Fruit fly (Drosophila melanogaster) whole organism, embryonic: ENCODE measurements around the gene CG34049.

Experiments used
- Atf-2 ChIP-seq: fragments of 200-800 bp; sonication (Bioruptor generic); optimal IDR thresholded peaks from 2 replicates; lab custom pipeline; 2016; ENCODE audit warnings: missing biosample characterization, missing genetic modification characterization
- CG11696 ChIP-seq: fragments of 200-800 bp; sonication (Bioruptor generic); IDR thresholded peaks from 2 replicates; pipeline ENCODE4 v1.3.6; 2022; ENCODE audit warnings: missing biosample characterization, missing genetic modification characterization
- CG12104 ChIP-seq: fragments of 200-800 bp; sonication (Bioruptor generic); optimal IDR thresholded peaks from 3 replicates; lab custom pipeline; 2016; ENCODE audit warnings: missing biosample characterization, missing genetic modification characterization
- CG12155 ChIP-seq: fragments of 200-800 bp; sonication (Bioruptor generic); optimal IDR thresholded peaks from 3 replicates; lab custom pipeline; 2016; ENCODE audit warnings: missing biosample characterization, missing genetic modification characterization
- CG13424 ChIP-seq: fragments of 200-800 bp; sonication (Bioruptor generic); optimal IDR thresholded peaks from 2 replicates; lab custom pipeline; 2019; ENCODE audit warnings: missing biosample characterization, mild to moderate bottlenecking, missing genetic modification characterization, moderate library complexity
- CG14965 ChIP-seq: fragments of 200-800 bp; sonication (Bioruptor generic); optimal IDR thresholded peaks from 2 replicates; lab custom pipeline; 2016; ENCODE audit warnings: missing biosample characterization, missing genetic modification characterization, borderline replicate concordance
- CG16813 ChIP-seq: fragments of 200-800 bp; sonication (Bioruptor generic); IDR thresholded peaks from 3 replicates; pipeline ENCODE4 v1.3.6; 2022; ENCODE audit warnings: missing biosample characterization, missing genetic modification characterization; ENCODE audit not compliant: partially characterized antibody
- CG17802 ChIP-seq: fragments of 200-800 bp; sonication (Bioruptor generic); optimal IDR thresholded peaks from 2 replicates; lab custom pipeline; 2018; ENCODE audit warnings: missing biosample characterization, mild to moderate bottlenecking, missing genetic modification characterization, moderate library complexity
- CG2202 ChIP-seq: fragments of 200-800 bp; sonication (Bioruptor generic); optimal IDR thresholded peaks from 2 replicates; lab custom pipeline; 2018; ENCODE audit warnings: missing biosample characterization, mild to moderate bottlenecking, missing genetic modification characterization
- CG2678 ChIP-seq: fragments of 200-800 bp; sonication (Bioruptor generic); optimal IDR thresholded peaks from 3 replicates; lab custom pipeline; 2019; ENCODE audit warnings: missing biosample characterization, mild to moderate bottlenecking, missing genetic modification characterization, moderate library complexity
- CG2712 ChIP-seq: fragments of 200-800 bp; optimal IDR thresholded peaks from 3 replicates; lab custom pipeline; 2019; ENCODE audit warnings: missing biosample characterization, mild to moderate bottlenecking, missing genetic modification characterization, moderate library complexity
- CG30020 ChIP-seq: fragments of 200-800 bp; optimal IDR thresholded peaks from 2 replicates; lab custom pipeline; 2019; ENCODE audit warnings: missing biosample characterization, mild to moderate bottlenecking, missing genetic modification characterization, moderate library complexity
- CG3163 ChIP-seq: fragments of 200-800 bp; sonication (Bioruptor generic); optimal IDR thresholded peaks from 3 replicates; lab custom pipeline; 2016; ENCODE audit warnings: missing biosample characterization, missing genetic modification characterization
- CG33213 ChIP-seq: fragments of 200-800 bp; sonication (Bioruptor generic); optimal IDR thresholded peaks from 3 replicates; lab custom pipeline; 2016; ENCODE audit warnings: missing biosample characterization, missing genetic modification characterization
- CG43689 ChIP-seq: fragments of 200-800 bp; sonication (Bioruptor generic); IDR thresholded peaks from 2 replicates; pipeline ENCODE4 v1.3.6; 2022; ENCODE audit warnings: missing biosample characterization, missing genetic modification characterization
- CG7357 ChIP-seq: fragments of 200-800 bp; sonication (Bioruptor generic); IDR thresholded peaks from 3 replicates; pipeline ENCODE4 v1.3.6; 2022; ENCODE audit warnings: missing biosample characterization, missing genetic modification characterization
- CG7745 ChIP-seq: fragments of 200-800 bp; sonication (Bioruptor generic); optimal IDR thresholded peaks from 2 replicates; lab custom pipeline; 2018; ENCODE audit warnings: missing biosample characterization, mild to moderate bottlenecking, missing genetic modification characterization, moderate library complexity
- CG7786 ChIP-seq: fragments of 200-800 bp; sonication (Bioruptor generic); optimal IDR thresholded peaks from 2 replicates; lab custom pipeline; 2016; ENCODE audit warnings: missing biosample characterization, missing genetic modification characterization
- CG9437 ChIP-seq: fragments of 200-800 bp; sonication (Bioruptor generic); optimal IDR thresholded peaks from 2 replicates; lab custom pipeline; 2018; ENCODE audit warnings: missing biosample characterization, mild to moderate bottlenecking, missing genetic modification characterization
- Dad ChIP-seq: fragments of 200-800 bp; sonication (Bioruptor generic); optimal IDR thresholded peaks from 3 replicates; lab custom pipeline; 2016; ENCODE audit warnings: missing biosample characterization, missing genetic modification characterization
- Deaf1 ChIP-seq: fragments of 200-800 bp; optimal IDR thresholded peaks from 3 replicates; lab custom pipeline; 2019; ENCODE audit warnings: missing biosample characterization, mild to moderate bottlenecking, missing genetic modification characterization, moderate library complexity
- Dp ChIP-seq: fragments of 200-800 bp; sonication (Bioruptor generic); optimal IDR thresholded peaks from 2 replicates; lab custom pipeline; 2018; ENCODE audit warnings: missing biosample characterization, mild to moderate bottlenecking, missing genetic modification characterization, moderate library complexity
- Ets65A ChIP-seq: fragments of 200-800 bp; sonication (Bioruptor generic); peaks from one replicate; lab custom pipeline; 2016; ENCODE audit warnings: missing biosample characterization, missing genetic modification characterization
- HLH4C ChIP-seq: fragments of 200-800 bp; sonication (Bioruptor generic); IDR thresholded peaks from 3 replicates; pipeline ENCODE4 v1.3.6; 2022; ENCODE audit warnings: missing biosample characterization, missing genetic modification characterization; ENCODE audit not compliant: partially characterized antibody
- Mad ChIP-seq: fragments of 200-800 bp; sonication (Bioruptor generic); optimal IDR thresholded peaks from 2 replicates; lab custom pipeline; 2016; ENCODE audit warnings: missing biosample characterization, missing genetic modification characterization
- NK7.1 ChIP-seq: fragments of 200-800 bp; sonication (Bioruptor generic); optimal IDR thresholded peaks from 3 replicates; lab custom pipeline; 2016; ENCODE audit warnings: missing biosample characterization, missing genetic modification characterization
- Opbp ChIP-seq: fragments of 200-800 bp; sonication (Bioruptor generic); IDR thresholded peaks from 3 replicates; pipeline ENCODE4 v1.3.6; 2022; ENCODE audit warnings: missing biosample characterization, missing genetic modification characterization; ENCODE audit not compliant: partially characterized antibody
- Pdp1 ChIP-seq, 2 experiments: fragments of 200-800 bp; sonication (Bioruptor generic); optimal IDR thresholded peaks; 3 replicates each; lab custom pipeline; 2016; ENCODE audit warnings: missing biosample characterization in 2 of 2, missing genetic modification characterization in 2 of 2, mild to moderate bottlenecking in 1 of 2, moderate library complexity in 1 of 2
- Ravus ChIP-seq: fragments of 200-800 bp; sonication (Bioruptor generic); IDR thresholded peaks from 2 replicates; pipeline ENCODE4 v1.3.6; 2022; ENCODE audit warnings: missing biosample characterization, missing genetic modification characterization
- Scr ChIP-seq: fragments of 200-800 bp; sonication (Bioruptor generic); IDR thresholded peaks from 2 replicates; pipeline ENCODE4 v1.3.6; 2022; ENCODE audit warnings: missing biosample characterization, missing genetic modification characterization; ENCODE audit not compliant: partially characterized antibody
- abd-A ChIP-seq: fragments of 200-800 bp; sonication (Bioruptor generic); optimal IDR thresholded peaks from 3 replicates; lab custom pipeline; 2019; ENCODE audit warnings: missing biosample characterization, mild to moderate bottlenecking, missing genetic modification characterization, moderate library complexity
- al ChIP-seq: fragments of 200-800 bp; sonication (Bioruptor generic); IDR thresholded peaks from 2 replicates; pipeline ENCODE4 v1.3.6; 2022; ENCODE audit warnings: missing biosample characterization, missing genetic modification characterization
- bcd ChIP-seq: fragments of 200-800 bp; sonication (Bioruptor generic); optimal IDR thresholded peaks from 2 replicates; lab custom pipeline; 2017; ENCODE audit warnings: missing biosample characterization, mild to moderate bottlenecking, missing genetic modification characterization
- bsh ChIP-seq, 2 experiments: fragments of 200-800 bp; sonication (Bioruptor generic); optimal IDR thresholded peaks; 2 replicates each; lab custom pipeline; 2017 to 2018; ENCODE audit warnings: mild to moderate bottlenecking in 2 of 2, missing biosample characterization in 2 of 2, missing genetic modification characterization in 2 of 2, moderate library complexity in 1 of 2
- corto ChIP-seq: fragments of 200-800 bp; sonication (Bioruptor generic); optimal IDR thresholded peaks from 2 replicates; lab custom pipeline; 2016; ENCODE audit warnings: missing biosample characterization, mild to moderate bottlenecking, missing genetic modification characterization, moderate library complexity
- fd102C ChIP-seq: fragments of 200-800 bp; sonication (Bioruptor generic); optimal IDR thresholded peaks from 2 replicates; lab custom pipeline; 2018; ENCODE audit warnings: missing biosample characterization, mild to moderate bottlenecking, missing genetic modification characterization, moderate library complexity
- fd64A ChIP-seq: fragments of 200-800 bp; sonication (Bioruptor generic); optimal IDR thresholded peaks from 3 replicates; lab custom pipeline; 2018; ENCODE audit warnings: missing biosample characterization, mild to moderate bottlenecking, missing genetic modification characterization
- gro ChIP-seq: fragments of 200-800 bp; sonication (Bioruptor generic); optimal IDR thresholded peaks from 2 replicates; lab custom pipeline; 2016; ENCODE audit warnings: missing biosample characterization, missing genetic modification characterization
- gsb-n ChIP-seq: fragments of 200-800 bp; sonication (Bioruptor generic); optimal IDR thresholded peaks from 3 replicates; lab custom pipeline; 2018; ENCODE audit warnings: missing biosample characterization, mild to moderate bottlenecking, missing genetic modification characterization
- inv ChIP-seq: fragments of 200-800 bp; sonication (Bioruptor generic); IDR thresholded peaks from 2 replicates; pipeline ENCODE4 v1.3.6; 2022; ENCODE audit warnings: missing biosample characterization, missing genetic modification characterization; ENCODE audit not compliant: partially characterized antibody
- jigr1 ChIP-seq: fragments of 200-800 bp; sonication (Bioruptor generic); IDR thresholded peaks from 3 replicates; pipeline ENCODE4 v1.3.6; 2022; ENCODE audit warnings: missing biosample characterization, missing genetic modification characterization
- mirr ChIP-seq: fragments of 200-800 bp; sonication (Bioruptor generic); optimal IDR thresholded peaks from 3 replicates; lab custom pipeline; 2018; ENCODE audit warnings: missing biosample characterization, mild to moderate bottlenecking, missing genetic modification characterization
- oc ChIP-seq: fragments of 200-800 bp; sonication (Bioruptor generic); optimal IDR thresholded peaks from 2 replicates; lab custom pipeline; 2018; ENCODE audit warnings: missing biosample characterization, mild to moderate bottlenecking, missing genetic modification characterization, moderate library complexity
- onecut ChIP-seq: fragments of 200-800 bp; sonication (Bioruptor generic); IDR thresholded peaks from 2 replicates; pipeline ENCODE4 v1.3.6; 2022; ENCODE audit warnings: missing biosample characterization, missing genetic modification characterization
- otp ChIP-seq: fragments of 200-800 bp; sonication (Bioruptor generic); IDR thresholded peaks from 3 replicates; pipeline ENCODE4, ENCODE4 v1.3.6; 2022; ENCODE audit warnings: missing biosample characterization, missing genetic modification characterization
- p53 ChIP-seq: fragments of 200-800 bp; sonication (Bioruptor generic); optimal IDR thresholded peaks from 2 replicates; lab custom pipeline; 2016; ENCODE audit warnings: missing biosample characterization, missing genetic modification characterization
- ranshi ChIP-seq: fragments of 200-800 bp; sonication (Bioruptor generic); IDR thresholded peaks from 2 replicates; pipeline ENCODE4 v1.3.6; 2022; ENCODE audit warnings: missing biosample characterization, missing genetic modification characterization
- schlank ChIP-seq: fragments of 200-800 bp; sonication (Bioruptor generic); optimal IDR thresholded peaks from 2 replicates; lab custom pipeline; 2018; ENCODE audit warnings: missing biosample characterization, mild to moderate bottlenecking, missing genetic modification characterization
- trem ChIP-seq: fragments of 200-800 bp; optimal IDR thresholded peaks from 3 replicates; lab custom pipeline; 2019; ENCODE audit warnings: missing biosample characterization, mild to moderate bottlenecking, missing genetic modification characterization, moderate library complexity
- yki ChIP-seq: fragments of >200 bp; optimal IDR thresholded peaks from 3 replicates; lab custom pipeline; 2018
- zfh1 ChIP-seq: fragments of 200-800 bp; sonication (Bioruptor generic); IDR thresholded peaks from 3 replicates; pipeline ENCODE4 v1.3.6; 2022; ENCODE audit warnings: missing biosample characterization, missing genetic modification characterization

CG34049 gene

DNA sequence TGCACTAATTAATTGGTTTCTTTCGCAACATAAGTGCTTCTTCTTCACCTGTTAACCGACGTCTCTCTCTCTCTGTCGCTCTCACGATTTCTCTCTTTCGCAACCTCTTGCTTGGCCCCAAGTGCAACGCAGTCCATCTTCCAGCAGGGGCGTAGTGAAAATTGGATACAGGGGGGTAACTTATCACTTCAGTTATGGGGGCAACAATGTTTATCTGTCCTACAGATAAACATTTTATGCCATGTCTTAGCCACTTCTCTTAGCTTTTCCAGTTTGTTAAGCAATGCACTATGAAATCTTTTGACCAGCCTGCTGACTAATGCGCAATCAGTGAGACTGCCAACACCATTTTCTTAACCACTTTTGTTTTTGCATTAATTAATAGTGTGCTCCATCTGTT, 37.8 kb downstream of the CG34049 start (continued):
- TF ChIP-seq CG7357: 0 out of 3 replicates have a peak, but pooled peaks have one; percentile 6
- peak; percentile 30 for TF ChIP-seq CG2712 (tag; lab: Kevin White, UChicago)
- TF ChIP-seq Dad (GFP tag; lab: Kevin White, UChicago): no peak
- TF ChIP-seq trem (tag; lab: Kevin White, UChicago): peak; percentile 10
- peak; percentile 17 to 24 for TF ChIP-seq Pdp1 (GFP tag; optimal IDR thresholded peaks at IDR 0.05; lab: Kevin White, UChicago)
- TF ChIP-seq CG16813 (GFP tag; lab: Robert Waterston, UW): no peak
- TF ChIP-seq gsb-n (tag; lab: Kevin White, UChicago): no peak
- TF ChIP-seq CG2202 (tag; lab: Kevin White, UChicago): no peak
- peak; percentile 43 for TF ChIP-seq Mad (GFP tag; lab: Kevin White, UChicago)
- TF ChIP-seq CG17802 (tag; lab: Kevin White, UChicago): no peak
- no peak for TF ChIP-seq CG43689 (GFP tag; lab: Robert Waterston, UW)
- TF ChIP-seq CG30020 (tag; lab: Kevin White, UChicago): no peak
- no peak for TF ChIP-seq CG14965 (GFP tag; lab: Kevin White, UChicago)
- TF ChIP-seq Ets65A: peak; percentile 87
- no peak for TF ChIP-seq Opbp (GFP tag; lab: Robert Waterston, UW)
- no peak for TF ChIP-seq jigr1 (GFP tag; lab: Robert Waterston, UW)
- no peak for TF ChIP-seq gro (GFP tag; lab: Kevin White, UChicago)
- no peak for TF ChIP-seq schlank (tag; lab: Kevin White, UChicago)
- peak; percentile 2 for TF ChIP-seq Atf-2 (GFP tag; lab: Kevin White, UChicago)
- no peak for TF ChIP-seq CG12155
- no peak for TF ChIP-seq oc (tag; lab: Kevin White, UChicago)
- no peak for TF ChIP-seq fd64A (GFP tag; lab: Kevin White, UChicago)
- TF ChIP-seq bcd (GFP tag; lab: Kevin White, UChicago): no peak
- peak; percentile 22 for TF ChIP-seq CG7786 (GFP tag; lab: Kevin White, UChicago)
- TF ChIP-seq yki: no peak
- no peak for TF ChIP-seq HLH4C (GFP tag; lab: Robert Waterston, UW)
- peak; percentile 69; the same call in 2 of the 3 replicates for TF ChIP-seq otp
- TF ChIP-seq Dp (GFP tag; lab: Kevin White, UChicago): no peak
- TF ChIP-seq CG9437 (GFP tag; lab: Kevin White, UChicago): peak; percentile 19
- no peak for TF ChIP-seq Ravus (GFP tag; lab: Robert Waterston, UW)
- no peak for TF ChIP-seq Scr
- no peak for TF ChIP-seq NK7.1
- TF ChIP-seq CG2678 (tag; lab: Kevin White, UChicago): peak; percentile 59
- no peak for TF ChIP-seq corto (GFP tag; lab: Kevin White, UChicago)
- TF ChIP-seq zfh1 (GFP tag; lab: Robert Waterston, UW): peak; percentile 61; the same call in 1 of the 3 replicates
- peak; percentile 14 for TF ChIP-seq CG12104
- peak; percentile 26; the same call in 1 of the 2 replicates for TF ChIP-seq CG11696 (GFP tag; lab: Robert Waterston, UW)
- no peak for TF ChIP-seq CG3163 (GFP tag; lab: Kevin White, UChicago)
- no peak for TF ChIP-seq inv (GFP tag; lab: Robert Waterston, UW)
- TF ChIP-seq onecut (GFP tag; lab: Robert Waterston, UW): peak; percentile 47
- TF ChIP-seq p53 (GFP tag; lab: Kevin White, UChicago): no peak
- 0 out of 2 replicates have a peak, but pooled peaks have one; percentile 24 for TF ChIP-seq ranshi
- TF ChIP-seq abd-A (tag; lab: Kevin White, UChicago): no peak
- no peak for TF ChIP-seq CG33213 (GFP tag; lab: Kevin White, UChicago)
- TF ChIP-seq CG7745 (tag; lab: Kevin White, UChicago): no peak
- peak; percentile 23 to 57 for TF ChIP-seq bsh (GFP tag; optimal IDR thresholded peaks at IDR 0.05; lab: Kevin White, UChicago)
- no peak for TF ChIP-seq mirr
- no peak for TF ChIP-seq Deaf1 (tag; lab: Kevin White, UChicago)
- peak; percentile 56 for TF ChIP-seq CG13424 (tag; lab: Kevin White, UChicago)
- no peak for TF ChIP-seq al
- TF ChIP-seq fd102C (GFP tag; lab: Kevin White, UChicago): no peak
